Worm (Caenorhabditis elegans): Measurements from ENCODE around the gene Y40B10A.11.

DNA sequence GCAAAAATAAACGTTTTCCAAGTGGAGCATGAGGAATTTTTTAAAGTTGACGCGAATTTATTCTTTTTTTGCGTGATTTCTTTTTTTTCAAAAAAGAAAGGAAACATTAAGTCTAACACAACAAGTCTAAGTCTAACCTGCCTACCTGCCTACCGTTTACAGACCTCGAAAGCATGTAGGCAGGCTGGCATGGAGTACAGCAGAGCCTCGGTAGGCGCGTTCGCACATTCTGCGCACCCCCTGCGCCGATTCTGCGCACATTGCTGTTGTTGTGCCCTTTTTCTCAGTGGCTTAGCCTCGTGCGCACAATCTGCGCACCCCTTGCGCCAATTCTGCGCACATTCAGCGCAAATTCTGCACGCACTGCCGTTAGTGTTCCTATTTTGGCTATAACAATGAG, 32.5 kb upstream of the Y40B10A.11 start:
- TF ChIP-seq F16B12.6 (tag; optimal IDR thresholded peaks at IDR 0.05) (no peak), mdl-1 (tag; optimal IDR thresholded peaks at IDR 0.05) (no peak), unc-62 (GFP tag; optimal IDR thresholded peaks at IDR 0.05) (no peak), lin-39 (tag; optimal IDR thresholded peaks at IDR 0.05) (no peak), jun-1 (tag; optimal IDR thresholded peaks at IDR 0.05) (no peak), zag-1 (tag; optimal IDR thresholded peaks at IDR 0.05) (no peak), unc-130 (tag; optimal IDR thresholded peaks at IDR 0.05) (no peak), skn-1 (tag; optimal IDR thresholded peaks at IDR 0.05) (no peak)

Measured in whole organism, L1 larva.